Worm (Caenorhabditis elegans) whole organism, early embryonic: ENCODE data around the gene srt-68.

Experiments used
- F13C5.2 ChIP-seq: sonication (generic microtip); optimal IDR thresholded peaks from 2 replicates; lab custom pipeline; 2017; ENCODE audit warnings: mild to moderate bottlenecking, missing genetic modification characterization, inconsistent platforms, missing compliant biosample characterization
- aly-1 ChIP-seq: sonication (generic microtip); optimal IDR thresholded peaks from 2 replicates; lab custom pipeline; 2016; ENCODE audit warnings: missing genetic modification characterization, missing compliant biosample characterization
- ama-1 ChIP-seq: fragments of 150-350 bp; optimal IDR thresholded peaks from 2 replicates; lab custom pipeline; 2014
- ceh-13 ChIP-seq: fragments of 200-800 bp; sonication (Bioruptor generic); optimal IDR thresholded peaks from 2 replicates; lab custom pipeline; 2018; ENCODE audit warnings: mild to moderate bottlenecking, missing genetic modification characterization, missing compliant biosample characterization
- ceh-36 ChIP-seq: sonication (generic microtip); optimal IDR thresholded peaks from 2 replicates; lab custom pipeline; 2016; ENCODE audit warnings: missing genetic modification characterization, inconsistent platforms, missing compliant biosample characterization
- flt-1 ChIP-seq: fragments of 200-800 bp; sonication (Bioruptor generic); IDR thresholded peaks from 2 replicates; pipeline ENCODE4 v1.3.6; 2022; ENCODE audit warnings: missing genetic modification characterization, missing compliant biosample characterization
- hmbx-1 ChIP-seq: sonication (generic microtip); optimal IDR thresholded peaks from 2 replicates; lab custom pipeline; 2016; ENCODE audit warnings: mild to moderate bottlenecking, missing genetic modification characterization, missing compliant biosample characterization
- hmg-4 ChIP-seq: fragments of 200-800 bp; sonication (Bioruptor generic); optimal IDR thresholded peaks from 2 replicates; lab custom pipeline; 2018; ENCODE audit warnings: mild to moderate bottlenecking, missing genetic modification characterization, missing compliant biosample characterization
- hnd-1 ChIP-seq: sonication (generic microtip); optimal IDR thresholded peaks from 2 replicates; lab custom pipeline; 2016; ENCODE audit warnings: missing genetic modification characterization, missing compliant biosample characterization
- pes-1 ChIP-seq: fragments of 200-800 bp; sonication (Bioruptor generic); IDR thresholded peaks from 2 replicates; pipeline ENCODE4 v1.3.6; 2022; ENCODE audit warnings: missing genetic modification reagents, missing genetic modification characterization, missing compliant biosample characterization
- sea-1 ChIP-seq: fragments of 200-800 bp; sonication (Bioruptor generic); conservative IDR thresholded peaks from 2 replicates; pipeline ENCODE4 v1.3.6; 2022; ENCODE audit warnings: missing genetic modification characterization, missing compliant biosample characterization
- tbx-37 ChIP-seq: fragments of 200-800 bp; sonication (Bioruptor generic); conservative IDR thresholded peaks from 2 replicates; pipeline ENCODE4 v1.3.6; 2022; ENCODE audit warnings: missing genetic modification reagents, missing genetic modification characterization, missing compliant biosample characterization
- tra-4 ChIP-seq: sonication (generic microtip); optimal IDR thresholded peaks from 2 replicates; lab custom pipeline; 2017; ENCODE audit warnings: missing genetic modification characterization, missing compliant biosample characterization

ce11 chrV:5272034-5272433 lies 20.1 kb upstream of the srt-68 start:
- no peak for TF ChIP-seq aly-1 (tag; lab: Kevin White, UChicago)
- TF ChIP-seq tbx-37 (GFP tag; lab: Robert Waterston, UW): no peak
- TF ChIP-seq hnd-1: no peak
- TF ChIP-seq tra-4 (tag; lab: Kevin White, UChicago): no peak
- TF ChIP-seq F13C5.2: no peak
- TF ChIP-seq pes-1: no peak
- TF ChIP-seq ceh-13 (GFP tag; lab: Kevin White, UChicago): no peak
- TF ChIP-seq sea-1 (GFP tag; lab: Robert Waterston, UW): no peak
- TF ChIP-seq ama-1 (lab: Kevin White, UChicago): no peak
- TF ChIP-seq hmg-4 (GFP tag; lab: Kevin White, UChicago): no peak
- no peak for TF ChIP-seq ceh-36 (tag; lab: Kevin White, UChicago)
- no peak for TF ChIP-seq flt-1 (GFP tag; lab: Robert Waterston, UW)
- no peak for TF ChIP-seq hmbx-1 (tag; lab: Kevin White, UChicago)
